Fruit fly (Drosophila melanogaster) whole organism, embryonic: ENCODE results near the gene Ada1-2.

Experiments
- CG10462 ChIP-seq: fragments of 200-800 bp; sonication (Bioruptor generic); optimal IDR thresholded peaks from 2 replicates; lab custom pipeline; 2016; ENCODE audit warnings: missing biosample characterization, missing genetic modification characterization
- CG10543 ChIP-seq: fragments of 200-800 bp; sonication (Bioruptor generic); optimal IDR thresholded peaks from 3 replicates; lab custom pipeline; 2017; ENCODE audit warnings: missing biosample characterization, mild to moderate bottlenecking, missing genetic modification characterization, moderate library complexity
- CG10654 ChIP-seq: fragments of 200-800 bp; sonication (Bioruptor generic); optimal IDR thresholded peaks from 2 replicates; lab custom pipeline; 2016; ENCODE audit warnings: missing biosample characterization, missing genetic modification characterization
- CG12155 ChIP-seq: fragments of 200-800 bp; sonication (Bioruptor generic); optimal IDR thresholded peaks from 3 replicates; lab custom pipeline; 2016; ENCODE audit warnings: missing biosample characterization, missing genetic modification characterization
- CG12299 ChIP-seq: fragments of 200-800 bp; sonication (Bioruptor generic); optimal IDR thresholded peaks from 2 replicates; lab custom pipeline; 2018; ENCODE audit warnings: missing biosample characterization, mild to moderate bottlenecking, missing genetic modification characterization
- CG12659 ChIP-seq: fragments of 200-800 bp; sonication (Bioruptor generic); optimal IDR thresholded peaks from 3 replicates; lab custom pipeline; 2017; ENCODE audit warnings: mild to moderate bottlenecking, missing biosample characterization, missing genetic modification reagents, missing genetic modification characterization
- CG13296 ChIP-seq: fragments of 200-800 bp; sonication (Bioruptor generic); optimal IDR thresholded peaks from 3 replicates; lab custom pipeline; 2018; ENCODE audit warnings: missing biosample characterization, mild to moderate bottlenecking, missing genetic modification characterization
- CG13775 ChIP-seq: fragments of 200-800 bp; sonication (Bioruptor generic); optimal IDR thresholded peaks from 3 replicates; lab custom pipeline; 2017; ENCODE audit warnings: missing biosample characterization, mild to moderate bottlenecking, missing genetic modification characterization
- CG14965 ChIP-seq: fragments of 200-800 bp; sonication (Bioruptor generic); optimal IDR thresholded peaks from 2 replicates; lab custom pipeline; 2016; ENCODE audit warnings: missing biosample characterization, missing genetic modification characterization, borderline replicate concordance
- CG15269 ChIP-seq: fragments of 200-800 bp; sonication (Bioruptor generic); optimal IDR thresholded peaks from 2 replicates; lab custom pipeline; 2018; ENCODE audit warnings: missing biosample characterization, mild to moderate bottlenecking, missing genetic modification characterization, moderate library complexity
- CG15514 ChIP-seq: fragments of 200-800 bp; sonication (Bioruptor generic); optimal IDR thresholded peaks from 3 replicates; lab custom pipeline; 2017; ENCODE audit warnings: missing biosample characterization, missing genetic modification characterization, mild to moderate bottlenecking, moderate library complexity, missing genetic modification reagents
- CG1603 ChIP-seq: fragments of 200-800 bp; sonication (Bioruptor generic); optimal IDR thresholded peaks from 2 replicates; lab custom pipeline; 2019; ENCODE audit warnings: missing biosample characterization, mild to moderate bottlenecking, missing genetic modification characterization, moderate library complexity
- CG17568 ChIP-seq: fragments of 200-800 bp; sonication (Bioruptor generic); optimal IDR thresholded peaks from 2 replicates; lab custom pipeline; 2018; ENCODE audit warnings: missing biosample characterization, mild to moderate bottlenecking, missing genetic modification characterization, moderate library complexity
- CG18764 ChIP-seq: fragments of 200-800 bp; sonication (Bioruptor generic); optimal IDR thresholded peaks from 3 replicates; lab custom pipeline; 2016; ENCODE audit warnings: missing biosample characterization, missing genetic modification characterization
- CG2129 ChIP-seq: fragments of 200-800 bp; sonication (Bioruptor generic); IDR thresholded peaks from 2 replicates; pipeline ENCODE4 v1.3.6; 2022; ENCODE audit warnings: missing biosample characterization, missing genetic modification characterization; ENCODE audit not compliant: partially characterized antibody
- CG34376 ChIP-seq: fragments of 200-800 bp; sonication (Bioruptor generic); optimal IDR thresholded peaks from 2 replicates; lab custom pipeline; 2018; ENCODE audit warnings: missing biosample characterization, mild to moderate bottlenecking, missing genetic modification characterization
- CG3838 ChIP-seq: fragments of 200-800 bp; sonication (Bioruptor generic); optimal IDR thresholded peaks from 3 replicates; lab custom pipeline; 2016; ENCODE audit warnings: missing biosample characterization, missing genetic modification characterization
- CG4820 ChIP-seq: fragments of 200-800 bp; sonication (Bioruptor generic); optimal IDR thresholded peaks from 3 replicates; lab custom pipeline; 2016; ENCODE audit warnings: missing biosample characterization, missing genetic modification characterization
- CG6813 ChIP-seq: fragments of 200-800 bp; sonication (Bioruptor generic); optimal IDR thresholded peaks from 2 replicates; lab custom pipeline; 2017; ENCODE audit warnings: missing biosample characterization, missing genetic modification characterization, mild to moderate bottlenecking, moderate library complexity, missing genetic modification reagents
- CG7556 ChIP-seq: fragments of 200-800 bp; sonication (Bioruptor generic); optimal IDR thresholded peaks from 2 replicates; lab custom pipeline; 2017; ENCODE audit warnings: missing biosample characterization, mild to moderate bottlenecking, missing genetic modification characterization
- CG7786 ChIP-seq: fragments of 200-800 bp; sonication (Bioruptor generic); optimal IDR thresholded peaks from 2 replicates; lab custom pipeline; 2016; ENCODE audit warnings: missing biosample characterization, missing genetic modification characterization
- CG8290 ChIP-seq, 3 experiments: fragments of 200-800 bp; sonication (Bioruptor generic); optimal IDR thresholded peaks; 2 replicates each; lab custom pipeline; 2016 to 2019; ENCODE audit warnings: missing biosample characterization in 3 of 3, missing genetic modification characterization in 3 of 3, mild to moderate bottlenecking in 2 of 3, moderate library complexity in 1 of 3
- D19B ChIP-seq: fragments of 200-800 bp; sonication (Bioruptor generic); optimal IDR thresholded peaks from 2 replicates; lab custom pipeline; 2017; ENCODE audit warnings: missing biosample characterization, mild to moderate bottlenecking, missing genetic modification characterization
- ERR ChIP-seq: fragments of 200-800 bp; sonication (Bioruptor generic); optimal IDR thresholded peaks from 2 replicates; lab custom pipeline; 2016; ENCODE audit warnings: missing biosample characterization, missing genetic modification characterization
- Fer3 ChIP-seq: fragments of 200-800 bp; sonication (Bioruptor generic); optimal IDR thresholded peaks from 2 replicates; lab custom pipeline; 2018; ENCODE audit warnings: missing biosample characterization, mild to moderate bottlenecking, missing genetic modification characterization, moderate library complexity
- HHEX ChIP-seq: fragments of 200-800 bp; sonication (Bioruptor generic); optimal IDR thresholded peaks from 3 replicates; lab custom pipeline; 2017; ENCODE audit warnings: missing biosample characterization, mild to moderate bottlenecking, missing genetic modification characterization, missing genetic modification reagents
- HmgZ ChIP-seq: fragments of 200-800 bp; sonication (Bioruptor generic); optimal IDR thresholded peaks from 2 replicates; lab custom pipeline; 2018; ENCODE audit warnings: missing biosample characterization, mild to moderate bottlenecking, missing genetic modification characterization
- Hr51 ChIP-seq, 2 experiments: fragments of 200-800 bp; sonication (Bioruptor generic); optimal IDR thresholded peaks; 2 replicates in 1 of 2; 3 replicates in 1 of 2; lab custom pipeline; 2016 to 2018; ENCODE audit warnings: missing biosample characterization in 2 of 2, missing genetic modification characterization in 2 of 2, mild to moderate bottlenecking in 1 of 2, moderate library complexity in 1 of 2
- Med ChIP-seq: fragments of 200-800 bp; sonication (Bioruptor generic); peaks from one replicate; lab custom pipeline; 2016; ENCODE audit warnings: missing biosample characterization, missing genetic modification characterization, mild to moderate bottlenecking, inconsistent platforms, moderate library complexity
- Meics ChIP-seq: fragments of 200-800 bp; sonication (Bioruptor generic); optimal IDR thresholded peaks from 2 replicates; lab custom pipeline; 2017; ENCODE audit warnings: missing biosample characterization, mild to moderate bottlenecking, missing genetic modification characterization
- Nf-YC ChIP-seq: fragments of 200-800 bp; optimal IDR thresholded peaks from 3 replicates; lab custom pipeline; 2019; ENCODE audit warnings: missing biosample characterization, mild to moderate bottlenecking, missing genetic modification characterization, moderate library complexity
- Trl ChIP-seq, 3 experiments: fragments of >200 bp in 2 of 3; fragments of 200-800 bp in 1 of 3; sonication (Bioruptor generic) in 1 of 3; optimal IDR thresholded peaks; 2 replicates in 1 of 3; 3 replicates in 2 of 3; lab custom pipeline; 2016 to 2017; ENCODE audit warnings: missing biosample characterization in 1 of 3, missing genetic modification characterization in 1 of 3
- Xbp1 ChIP-seq: fragments of 200-800 bp; sonication (Bioruptor generic); optimal IDR thresholded peaks from 3 replicates; lab custom pipeline; 2016; ENCODE audit warnings: missing biosample characterization, mild to moderate bottlenecking, missing genetic modification characterization
- ato ChIP-seq: fragments of 200-800 bp; sonication (Bioruptor generic); IDR thresholded peaks from 2 replicates; pipeline ENCODE4 v1.3.6; 2022; ENCODE audit warnings: missing biosample characterization, missing genetic modification characterization; ENCODE audit not compliant: partially characterized antibody
- bsh ChIP-seq, 2 experiments: fragments of 200-800 bp; sonication (Bioruptor generic); optimal IDR thresholded peaks; 2 replicates each; lab custom pipeline; 2017 to 2018; ENCODE audit warnings: mild to moderate bottlenecking in 2 of 2, missing biosample characterization in 2 of 2, missing genetic modification characterization in 2 of 2, moderate library complexity in 1 of 2
- cwo ChIP-seq: fragments of 200-800 bp; sonication (Bioruptor generic); optimal IDR thresholded peaks from 3 replicates; lab custom pipeline; 2017; ENCODE audit warnings: missing biosample characterization, missing genetic modification characterization, mild to moderate bottlenecking, moderate library complexity, missing genetic modification reagents
- dmrt11E ChIP-seq: fragments of 200-800 bp; sonication (Bioruptor generic); optimal IDR thresholded peaks from 3 replicates; lab custom pipeline; 2018; ENCODE audit warnings: missing biosample characterization, mild to moderate bottlenecking, missing genetic modification characterization, moderate library complexity
- dmrt99B ChIP-seq: fragments of 200-800 bp; sonication (Bioruptor generic); optimal IDR thresholded peaks from 2 replicates; lab custom pipeline; 2018; ENCODE audit warnings: missing biosample characterization, mild to moderate bottlenecking, missing genetic modification characterization, moderate library complexity
- ems ChIP-seq: fragments of 200-800 bp; sonication (Bioruptor generic); optimal IDR thresholded peaks from 3 replicates; lab custom pipeline; 2016; ENCODE audit warnings: missing biosample characterization, missing genetic modification characterization
- insv ChIP-seq, 2 experiments: fragments of 200-800 bp; sonication (Bioruptor generic); optimal IDR thresholded peaks; 3 replicates each; lab custom pipeline; 2016 to 2018; ENCODE audit warnings: missing biosample characterization in 2 of 2, missing genetic modification characterization in 2 of 2
- lilli ChIP-seq: fragments of 200-800 bp; sonication (Bioruptor generic); optimal IDR thresholded peaks from 3 replicates; lab custom pipeline; 2016; ENCODE audit warnings: missing biosample characterization, missing genetic modification characterization
- mirr ChIP-seq: fragments of 200-800 bp; sonication (Bioruptor generic); optimal IDR thresholded peaks from 3 replicates; lab custom pipeline; 2018; ENCODE audit warnings: missing biosample characterization, mild to moderate bottlenecking, missing genetic modification characterization
- nmo ChIP-seq: fragments of 200-800 bp; sonication (Bioruptor generic); optimal IDR thresholded peaks from 2 replicates; lab custom pipeline; 2018; ENCODE audit warnings: missing biosample characterization, mild to moderate bottlenecking, missing genetic modification characterization, moderate library complexity
- pros ChIP-seq: fragments of 200-800 bp; sonication (Bioruptor generic); optimal IDR thresholded peaks from 3 replicates; lab custom pipeline; 2019; ENCODE audit warnings: missing biosample characterization, mild to moderate bottlenecking, missing genetic modification characterization, moderate library complexity
- sug ChIP-seq: fragments of 200-800 bp; optimal IDR thresholded peaks from 2 replicates; lab custom pipeline; 2019; ENCODE audit warnings: missing biosample characterization, mild to moderate bottlenecking, missing genetic modification characterization, moderate library complexity

The Ada1-2 gene

dm6 chr2L:12002922-12003791 lies 10.5 kb downstream of the Ada1-2 start:
- TF ChIP-seq mirr (peak; percentile 82), ERR (GFP tag; lab: Kevin White, UChicago) (peak; percentile 37), CG3838 (GFP tag; lab: Kevin White, UChicago) (no peak), pros (GFP tag; lab: Kevin White, UChicago) (peak; percentile 73), ato (GFP tag; lab: Robert Waterston, UW) (no peak), CG13775 (GFP tag; lab: Kevin White, UChicago) (peak; percentile 21), CG18764 (GFP tag; lab: Kevin White, UChicago) (peak; percentile 41), CG12155 (GFP tag; lab: Kevin White, UChicago) (peak; percentile 18), CG8290 (GFP tag; optimal IDR thresholded peaks at IDR 0.05; lab: Kevin White, UChicago) (no peak), CG8290 (tag; optimal IDR thresholded peaks at IDR 0.05; lab: Kevin White, UChicago) (peak in 1 of 2 experiments; percentile 81), CG15269 (tag; lab: Kevin White, UChicago) (peak; percentile 66), CG10462 (peak; percentile 4), lilli (GFP tag; lab: Kevin White, UChicago) (peak; percentile 55), CG10543 (GFP tag; lab: Kevin White, UChicago) (peak; percentile 99), CG7556 (GFP tag; lab: Kevin White, UChicago) (peak; percentile 3), CG15514 (GFP tag; lab: Kevin White, UChicago) (peak; percentile 93), HmgZ (tag; lab: Kevin White, UChicago) (no peak), nmo (GFP tag; lab: Kevin White, UChicago) (peak; percentile 36), Fer3 (peak; percentile 43), CG1603 (peak; percentile 39), CG17568 (peak; percentile 60), bsh (GFP tag; optimal IDR thresholded peaks at IDR 0.05; lab: Kevin White, UChicago) (peak in 1 of 2 experiments; percentile 44), CG13296 (peak; percentile 39), CG7786 (GFP tag; lab: Kevin White, UChicago) (peak; percentile 15), dmrt99B (tag; lab: Kevin White, UChicago) (peak; percentile 44), CG10654 (GFP tag; lab: Kevin White, UChicago) (peak; percentile 31), Meics (GFP tag; lab: Kevin White, UChicago) (peak; percentile 31), Med (GFP tag; lab: Kevin White, UChicago) (peak; percentile 90), ems (GFP tag; lab: Kevin White, UChicago) (peak; percentile 1), CG12659 (GFP tag; lab: Kevin White, UChicago) (peak; percentile 44), cwo (GFP tag; lab: Kevin White, UChicago) (peak; percentile 100), CG14965 (GFP tag; lab: Kevin White, UChicago) (no peak), Xbp1 (GFP tag; lab: Kevin White, UChicago) (peak; percentile 63), CG12299 (peak; percentile 27), CG6813 (GFP tag; lab: Kevin White, UChicago) (no peak), CG34376 (GFP tag; lab: Kevin White, UChicago) (peak; percentile 97), dmrt11E (tag; lab: Kevin White, UChicago) (peak; percentile 27), Trl (optimal IDR thresholded peaks at IDR 0.05; lab: Kevin White, UChicago) (no peak), Trl (GFP tag; optimal IDR thresholded peaks at IDR 0.05; lab: Kevin White, UChicago) (peak; percentile 42), CG2129 (GFP tag; lab: Robert Waterston, UW) (no peak), HHEX (peak; percentile 25), insv (GFP tag; optimal IDR thresholded peaks at IDR 0.05; lab: Kevin White, UChicago) (peak in 1 of 2 experiments; percentile 79), sug (peak; percentile 98), CG4820 (GFP tag; lab: Kevin White, UChicago) (peak; percentile 13), Nf-YC (no peak), D19B (GFP tag; lab: Kevin White, UChicago) (peak; percentile 10), Hr51 (GFP tag; optimal IDR thresholded peaks at IDR 0.05; lab: Kevin White, UChicago) (peak in 1 of 2 experiments; percentile 51)
